Worm (Caenorhabditis elegans) whole organism, L2 larva: Measurements from ENCODE around the gene mre-11.
A peak's percentile ranks its signal among the peaks of the same experiment; 100 is the strongest.

Experiments
- C34F6.9 ChIP-seq: fragments of 150-350 bp; optimal IDR thresholded peaks from 2 replicates; lab custom pipeline; 2014; ENCODE audit warnings: missing biosample characterization, missing genetic modification characterization
- F13H6.1 ChIP-seq: sonication (generic microtip); optimal IDR thresholded peaks from 2 replicates; lab custom pipeline; 2016; ENCODE audit warnings: missing genetic modification characterization, missing compliant biosample characterization
- R02D3.7 ChIP-seq: fragments of 150-350 bp; optimal IDR thresholded peaks from 2 replicates; lab custom pipeline; 2014; ENCODE audit warnings: missing biosample characterization, missing genetic modification characterization
- ZK546.5 ChIP-seq: sonication (generic microtip); optimal IDR thresholded peaks from 2 replicates; lab custom pipeline; 2017; ENCODE audit warnings: missing biosample characterization, missing genetic modification characterization
- alr-1 ChIP-seq: fragments of 150-350 bp; optimal IDR thresholded peaks from 2 replicates; lab custom pipeline; 2014; ENCODE audit warnings: missing biosample characterization, missing genetic modification characterization
- aly-2 ChIP-seq: fragments of 150-350 bp; optimal IDR thresholded peaks from 2 replicates; lab custom pipeline; 2014; ENCODE audit warnings: missing biosample characterization, missing genetic modification characterization
- ama-1 ChIP-seq: fragments of 150-350 bp; optimal IDR thresholded peaks from 2 replicates; lab custom pipeline; 2018; ENCODE audit warnings: inconsistent platforms
- ceh-16 ChIP-seq: fragments of 150-350 bp; optimal IDR thresholded peaks from 2 replicates; lab custom pipeline; 2014; ENCODE audit warnings: missing biosample characterization, missing genetic modification characterization
- ceh-82 ChIP-seq: fragments of 150-350 bp; optimal IDR thresholded peaks from 2 replicates; lab custom pipeline; 2014; ENCODE audit warnings: missing biosample characterization, missing genetic modification characterization
- crh-2 ChIP-seq: sonication (generic microtip); optimal IDR thresholded peaks from 2 replicates; lab custom pipeline; 2017; ENCODE audit warnings: missing biosample characterization, missing genetic modification characterization
- dmd-4 ChIP-seq: sonication (generic microtip); optimal IDR thresholded peaks from 2 replicates; lab custom pipeline; 2017; ENCODE audit warnings: missing biosample characterization, missing genetic modification characterization
- elt-1 ChIP-seq: fragments of 150-350 bp; optimal IDR thresholded peaks from 2 replicates; lab custom pipeline; 2014; ENCODE audit warnings: missing biosample characterization, missing genetic modification characterization
- elt-3 ChIP-seq: sonication (generic microtip); optimal IDR thresholded peaks from 2 replicates; lab custom pipeline; 2017; ENCODE audit warnings: missing biosample characterization, missing genetic modification characterization
- fos-1 ChIP-seq: fragments of 150-350 bp; optimal IDR thresholded peaks from 2 replicates; lab custom pipeline; 2014; ENCODE audit warnings: missing biosample characterization, missing genetic modification characterization
- gmeb-1 ChIP-seq: fragments of 150-350 bp; optimal IDR thresholded peaks from 2 replicates; lab custom pipeline; 2014; ENCODE audit warnings: missing biosample characterization, missing genetic modification characterization
- lin-13 ChIP-seq: fragments of 150-350 bp; optimal IDR thresholded peaks from 2 replicates; lab custom pipeline; 2014; ENCODE audit warnings: missing biosample characterization, missing genetic modification reagents, missing genetic modification characterization
- lin-39 ChIP-seq: fragments of 150-350 bp; optimal IDR thresholded peaks from 2 replicates; lab custom pipeline; 2014; ENCODE audit warnings: missing biosample characterization, missing genetic modification reagents, missing genetic modification characterization
- lsy-2 ChIP-seq, 2 experiments: fragments of 150-350 bp in 1 of 2; sonication (generic microtip) in 1 of 2; optimal IDR thresholded peaks; 2 replicates each; lab custom pipeline; 2014 to 2017; ENCODE audit warnings: missing biosample characterization in 2 of 2, missing genetic modification characterization in 2 of 2
- mab-5 ChIP-seq: fragments of 150-350 bp; optimal IDR thresholded peaks from 2 replicates; lab custom pipeline; 2014; ENCODE audit warnings: missing biosample characterization, missing genetic modification characterization
- mbf-1 ChIP-seq: sonication (generic microtip); optimal IDR thresholded peaks from 2 replicates; lab custom pipeline; 2017; ENCODE audit warnings: missing biosample characterization, missing genetic modification characterization
- mdl-1 ChIP-seq, 2 experiments: fragments of 150-350 bp in 1 of 2; sonication (generic microtip) in 1 of 2; optimal IDR thresholded peaks; 2 replicates each; lab custom pipeline; 2017; ENCODE audit warnings: missing biosample characterization in 2 of 2, missing genetic modification characterization in 2 of 2
- nhr-10 ChIP-seq: sonication (generic microtip); optimal IDR thresholded peaks from 2 replicates; lab custom pipeline; 2017; ENCODE audit warnings: missing biosample characterization, missing genetic modification characterization
- nhr-11 ChIP-seq: fragments of 150-350 bp; optimal IDR thresholded peaks from 2 replicates; lab custom pipeline; 2014; ENCODE audit warnings: missing biosample characterization, missing genetic modification characterization
- nhr-12 ChIP-seq: fragments of 150-350 bp; optimal IDR thresholded peaks from 2 replicates; lab custom pipeline; 2014; ENCODE audit warnings: missing biosample characterization, missing genetic modification characterization
- nhr-129 ChIP-seq: fragments of 150-350 bp; optimal IDR thresholded peaks from 2 replicates; lab custom pipeline; 2014; ENCODE audit warnings: missing biosample characterization, missing genetic modification characterization
- nhr-21 ChIP-seq: fragments of 150-350 bp; optimal IDR thresholded peaks from 2 replicates; lab custom pipeline; 2014; ENCODE audit warnings: missing biosample characterization, missing genetic modification characterization
- nhr-237 ChIP-seq: fragments of 150-350 bp; optimal IDR thresholded peaks from 2 replicates; lab custom pipeline; 2014; ENCODE audit warnings: missing biosample characterization, missing genetic modification characterization
- nhr-25 ChIP-seq: fragments of 150-350 bp; sonication (generic microtip); optimal IDR thresholded peaks from 3 replicates; lab custom pipeline; 2014; ENCODE audit warnings: missing biosample characterization, missing genetic modification characterization
- peb-1 ChIP-seq: fragments of 150-350 bp; optimal IDR thresholded peaks from 2 replicates; lab custom pipeline; 2014; ENCODE audit warnings: missing biosample characterization, missing genetic modification characterization
- sem-4 ChIP-seq: fragments of 150-350 bp; optimal IDR thresholded peaks from 2 replicates; lab custom pipeline; 2014; ENCODE audit warnings: missing biosample characterization, missing genetic modification reagents, missing genetic modification characterization
- skn-1 ChIP-seq: sonication (generic microtip); optimal IDR thresholded peaks from 2 replicates; lab custom pipeline; 2017; ENCODE audit warnings: missing biosample characterization, missing genetic modification characterization
- sma-9 ChIP-seq, 2 experiments: fragments of 150-350 bp in 1 of 2; sonication (generic microtip) in 1 of 2; optimal IDR thresholded peaks; 2 replicates each; lab custom pipeline; 2014 to 2016; ENCODE audit warnings: missing genetic modification characterization in 2 of 2, mild to moderate bottlenecking in 1 of 2, missing biosample characterization in 1 of 2, missing compliant biosample characterization in 1 of 2, missing genetic modification reagents in 1 of 2, moderate library complexity in 1 of 2
- unc-55 ChIP-seq: fragments of 150-350 bp; sonication (generic microtip); optimal IDR thresholded peaks from 3 replicates; lab custom pipeline; 2014; ENCODE audit warnings: missing biosample characterization, missing genetic modification reagents, missing genetic modification characterization
- unc-62 ChIP-seq: fragments of 150-350 bp; optimal IDR thresholded peaks from 2 replicates; lab custom pipeline; 2014; ENCODE audit warnings: missing biosample characterization, missing genetic modification reagents, missing genetic modification characterization
- zag-1 ChIP-seq: fragments of 150-350 bp; optimal IDR thresholded peaks from 2 replicates; lab custom pipeline; 2014; ENCODE audit warnings: missing biosample characterization, missing genetic modification characterization
- ztf-1 ChIP-seq: fragments of 200-800 bp; sonication (Bioruptor generic); conservative IDR thresholded peaks from 2 replicates; pipeline ENCODE4 v1.3.6; 2022; ENCODE audit warnings: missing genetic modification characterization, missing compliant biosample characterization
- ztf-4 ChIP-seq: fragments of 150-350 bp; optimal IDR thresholded peaks from 2 replicates; lab custom pipeline; 2014; ENCODE audit warnings: missing biosample characterization, missing genetic modification characterization

Gene mre-11

ce11 chrV:10756698-10757097, 20.0 kb upstream of the mre-11 start, which contains the start of gene irld-6:
Gene irld-6, minus strand, starts transcription at chrV:10756798.
- no peak for TF ChIP-seq unc-55 (GFP tag; lab: Kevin White, UChicago)
- no peak for TF ChIP-seq nhr-11 (tag; lab: Kevin White, UChicago)
- TF ChIP-seq nhr-10, result no peak
- TF ChIP-seq alr-1 (tag; lab: Kevin White, UChicago), result no peak
- TF ChIP-seq ceh-82, result no peak
- no peak for TF ChIP-seq R02D3.7
- no peak for TF ChIP-seq aly-2
- TF ChIP-seq ZK546.5 (tag; lab: Kevin White, UChicago), result no peak
- TF ChIP-seq nhr-12 (tag; lab: Kevin White, UChicago), result no peak
- TF ChIP-seq ztf-4 (tag; lab: Kevin White, UChicago), result no peak
- no peak for TF ChIP-seq peb-1 (tag; lab: Kevin White, UChicago)
- TF ChIP-seq crh-2 (tag; lab: Kevin White, UChicago), result no peak
- no peak for TF ChIP-seq mab-5 (tag; lab: Kevin White, UChicago)
- TF ChIP-seq F13H6.1, result no peak
- no peak for TF ChIP-seq nhr-25
- TF ChIP-seq dmd-4 (tag; lab: Kevin White, UChicago), result no peak
- TF ChIP-seq ceh-16 (tag; lab: Kevin White, UChicago), result no peak
- TF ChIP-seq, all 48 proteins: peak for 0

ce11 chrV:10754050-10754449, 17.4 kb upstream of the mre-11 start, which contains the start of gene F28H7.7:
Gene F28H7.7, minus strand, starts transcription at chrV:10754150.
- TF ChIP-seq skn-1 (tag; lab: Kevin White, UChicago), result no peak
- TF ChIP-seq nhr-237 (tag; lab: Kevin White, UChicago), result no peak
- no peak for TF ChIP-seq unc-62 (GFP tag; lab: Kevin White, UChicago)
- no peak for TF ChIP-seq lin-39 (tag; lab: Kevin White, UChicago)
- no peak for TF ChIP-seq lin-13 (GFP tag; lab: Kevin White, UChicago)
- no peak for TF ChIP-seq nhr-21
- TF ChIP-seq elt-3, result no peak
- no peak for TF ChIP-seq crh-2 (tag; lab: Kevin White, UChicago)
- TF ChIP-seq fos-1 (tag; lab: Kevin White, UChicago), result no peak
- TF ChIP-seq gmeb-1, result no peak
- TF ChIP-seq ceh-82, result no peak
- TF ChIP-seq elt-1 (tag; lab: Kevin White, UChicago), result no peak
- TF ChIP-seq ceh-16 (tag; lab: Kevin White, UChicago), result no peak

ce11 chrV:10750630-10751029, 14.0 kb upstream of the mre-11 start, which contains the start of gene F28H7.3:
Gene F28H7.3, minus strand, starts transcription at chrV:10750788.
- TF ChIP-seq nhr-11 (tag; lab: Kevin White, UChicago) (no peak), R02D3.7 (no peak), unc-62 (GFP tag; lab: Kevin White, UChicago) (no peak), ceh-82 (no peak), nhr-129 (tag; lab: Kevin White, UChicago) (no peak), mbf-1 (tag; lab: Kevin White, UChicago) (no peak), lsy-2 (tag; optimal IDR thresholded peaks at IDR 0.05; lab: Kevin White, UChicago) (no peak), elt-1 (tag; lab: Kevin White, UChicago) (no peak), gmeb-1 (no peak), sem-4 (no peak), nhr-25 (no peak), nhr-237 (tag; lab: Kevin White, UChicago) (no peak), sma-9 (GFP tag; optimal IDR thresholded peaks at IDR 0.05; lab: Kevin White, UChicago) (peak; percentile 64), sma-9 (tag; optimal IDR thresholded peaks at IDR 0.05; lab: Kevin White, UChicago) (no peak), zag-1 (tag; lab: Kevin White, UChicago) (no peak), fos-1 (tag; lab: Kevin White, UChicago) (peak; percentile 71), peb-1 (tag; lab: Kevin White, UChicago) (no peak), nhr-10 (no peak), ceh-16 (tag; lab: Kevin White, UChicago) (no peak), mab-5 (tag; lab: Kevin White, UChicago) (no peak), ama-1 (lab: Kevin White, UChicago) (no peak), ztf-1 (no peak), elt-3 (no peak), mdl-1 (tag; optimal IDR thresholded peaks at IDR 0.05; lab: Kevin White, UChicago) (no peak), crh-2 (tag; lab: Kevin White, UChicago) (peak; percentile 12), nhr-21 (no peak), F13H6.1 (no peak), C34F6.9 (tag; lab: Kevin White, UChicago) (no peak)
